Worm (Caenorhabditis elegans) whole organism, midembryonic: ENCODE results near the gene Y64G10A.10.

ENCODE experiments used
- T22C8.4 ChIP-seq: fragments of 200-800 bp; sonication (Bioruptor generic); IDR thresholded peaks from 2 replicates; pipeline ENCODE4 v1.3.6; 2022; ENCODE audit warnings: missing genetic modification characterization, missing compliant biosample characterization
- cog-1 ChIP-seq: sonication (generic microtip); optimal IDR thresholded peaks from 2 replicates; lab custom pipeline; 2016; ENCODE audit warnings: missing genetic modification characterization, missing compliant biosample characterization
- flt-1 ChIP-seq: fragments of 200-800 bp; sonication (Bioruptor generic); IDR thresholded peaks from 2 replicates; pipeline ENCODE4 v1.3.6; 2022; ENCODE audit warnings: missing genetic modification characterization, missing compliant biosample characterization
- ref-1 ChIP-seq: fragments of 200-800 bp; sonication (Bioruptor generic); conservative IDR thresholded peaks from 2 replicates; pipeline ENCODE4 v1.3.6; 2022; ENCODE audit warnings: missing genetic modification reagents, missing genetic modification characterization, missing compliant biosample characterization
- ztf-29 ChIP-seq: fragments of 200-800 bp; sonication (Bioruptor generic); IDR thresholded peaks from 2 replicates; pipeline ENCODE4 v1.3.6; 2022; ENCODE audit warnings: missing genetic modification reagents, missing genetic modification characterization, missing compliant biosample characterization

- TF ChIP-seq flt-1, result no peak
- TF ChIP-seq ztf-29, result no peak
- no peak for TF ChIP-seq ref-1 (GFP tag; lab: Robert Waterston, UW)
- TF ChIP-seq cog-1, result no peak
- no peak for TF ChIP-seq T22C8.4 (GFP tag; lab: Robert Waterston, UW)
These were observed 33.6 kb upstream of the Y64G10A.10 start for ce11 chrIV:14274834-14275233.
